Worm (Caenorhabditis elegans) whole organism, young adult: Measurements from ENCODE around the gene T08G3.13.

Experiments used
- B0019.2 ChIP-seq: fragments of 200-800 bp; sonication (Bioruptor generic); conservative IDR thresholded peaks from 2 replicates; pipeline ENCODE4 v1.3.6; 2022; ENCODE audit warnings: missing genetic modification reagents, missing genetic modification characterization, missing compliant biosample characterization
- C17E4.6 ChIP-seq: fragments of 200-800 bp; sonication (Bioruptor generic); IDR thresholded peaks from 2 replicates; pipeline ENCODE4 v1.3.6; 2022; ENCODE audit warnings: missing genetic modification reagents, missing genetic modification characterization, missing compliant biosample characterization
- F22D6.2 ChIP-seq: sonication (generic microtip); optimal IDR thresholded peaks from 2 replicates; lab custom pipeline; 2016; ENCODE audit warnings: mild to moderate bottlenecking, missing genetic modification characterization, missing compliant biosample characterization
- F57C9.4 ChIP-seq: sonication (generic microtip); optimal IDR thresholded peaks from 2 replicates; lab custom pipeline; 2017; ENCODE audit warnings: mild to moderate bottlenecking, missing genetic modification characterization, missing compliant biosample characterization
- T07F8.4 ChIP-seq: sonication (generic microtip); optimal IDR thresholded peaks from 2 replicates; lab custom pipeline; 2016; ENCODE audit warnings: mild to moderate bottlenecking, missing genetic modification characterization, moderate library complexity, missing compliant biosample characterization
- Y53G8AR.9 ChIP-seq: fragments of 200-800 bp; sonication (Bioruptor generic); conservative IDR thresholded peaks from 2 replicates; pipeline ENCODE4 v1.3.6; 2022; ENCODE audit warnings: missing genetic modification reagents, missing genetic modification characterization, missing compliant biosample characterization
- Y67H2A.10 ChIP-seq: fragments of 200-800 bp; sonication (Bioruptor generic); conservative IDR thresholded peaks from 2 replicates; pipeline ENCODE4 v1.3.6; 2022; ENCODE audit warnings: missing genetic modification reagents, missing genetic modification characterization, missing compliant biosample characterization
- attf-6 ChIP-seq: fragments of 200-800 bp; sonication (Bioruptor generic); IDR thresholded peaks from 2 replicates; pipeline ENCODE4 v1.3.6; 2022; ENCODE audit warnings: missing genetic modification reagents, missing genetic modification characterization, missing compliant biosample characterization
- bed-2 ChIP-seq: fragments of 200-800 bp; sonication (Bioruptor generic); IDR thresholded peaks from 2 replicates; pipeline ENCODE4 v1.3.6; 2022; ENCODE audit warnings: missing genetic modification reagents, missing genetic modification characterization, missing compliant biosample characterization
- cebp-2 ChIP-seq: fragments of 200-800 bp; sonication (Bioruptor generic); IDR thresholded peaks from 2 replicates; pipeline ENCODE4 v1.3.6; 2022; ENCODE audit warnings: missing genetic modification characterization, missing compliant biosample characterization
- ceh-40 ChIP-seq: fragments of 200-800 bp; sonication (Bioruptor generic); IDR thresholded peaks from 2 replicates; pipeline ENCODE4 v1.3.6; 2022; ENCODE audit warnings: missing genetic modification characterization, missing compliant biosample characterization
- chd-7 ChIP-seq: sonication (generic microtip); optimal IDR thresholded peaks from 2 replicates; lab custom pipeline; 2016; ENCODE audit warnings: mild to moderate bottlenecking, missing genetic modification characterization, moderate library complexity, missing compliant biosample characterization
- die-1 ChIP-seq: sonication (generic microtip); optimal IDR thresholded peaks from 2 replicates; lab custom pipeline; 2016; ENCODE audit warnings: missing genotype, mild to moderate bottlenecking, missing genetic modification characterization, missing compliant biosample characterization
- dox-1 ChIP-seq: fragments of 200-800 bp; sonication (Bioruptor generic); IDR thresholded peaks from 2 replicates; pipeline ENCODE4 v1.3.6; 2022; ENCODE audit warnings: missing genetic modification reagents, missing genetic modification characterization, missing compliant biosample characterization
- egl-18 ChIP-seq: fragments of 200-800 bp; sonication (Bioruptor generic); IDR thresholded peaks from 2 replicates; pipeline ENCODE4 v1.3.6; 2022; ENCODE audit warnings: missing genetic modification reagents, missing genetic modification characterization, missing compliant biosample characterization
- ekl-4 ChIP-seq: fragments of 200-800 bp; sonication (Bioruptor generic); IDR thresholded peaks from 2 replicates; pipeline ENCODE4 v1.3.6; 2022; ENCODE audit warnings: missing genetic modification reagents, missing genetic modification characterization, missing compliant biosample characterization
- fkh-3 ChIP-seq: sonication (generic microtip); optimal IDR thresholded peaks from 2 replicates; lab custom pipeline; 2016; ENCODE audit warnings: mild to moderate bottlenecking, missing genetic modification characterization, missing compliant biosample characterization
- hrde-1 ChIP-seq: sonication (generic microtip); optimal IDR thresholded peaks from 2 replicates; lab custom pipeline; 2016; ENCODE audit warnings: missing genetic modification characterization, mild to moderate bottlenecking, missing compliant biosample characterization, moderate library complexity, missing genotype, missing genetic modification reagents, borderline replicate concordance
- lag-1 ChIP-seq: fragments of 200-800 bp; sonication (Bioruptor generic); IDR thresholded peaks from 2 replicates; pipeline ENCODE4 v1.3.6; 2022; ENCODE audit warnings: missing genetic modification reagents, missing genetic modification characterization, missing compliant biosample characterization
- let-526 ChIP-seq: fragments of 200-800 bp; sonication (Bioruptor generic); IDR thresholded peaks from 2 replicates; pipeline ENCODE4 v1.3.6; 2022; ENCODE audit warnings: missing genetic modification reagents, missing genetic modification characterization, missing compliant biosample characterization
- let-607 ChIP-seq, 2 experiments: fragments of 200-800 bp in 1 of 2; sonication (Bioruptor generic) in 1 of 2; sonication (generic microtip) in 1 of 2; optimal IDR thresholded peaks; 2 replicates each; lab custom pipeline; 2016 to 2018; ENCODE audit warnings: mild to moderate bottlenecking in 2 of 2, missing compliant biosample characterization in 2 of 2, missing genetic modification characterization in 2 of 2, moderate library complexity in 2 of 2, missing genotype in 1 of 2
- lin-26 ChIP-seq: fragments of 200-800 bp; sonication (Bioruptor generic); IDR thresholded peaks from 2 replicates; pipeline ENCODE4 v1.3.6; 2022; ENCODE audit warnings: missing genetic modification reagents, missing genetic modification characterization, missing compliant biosample characterization
- lin-40 ChIP-seq: sonication (generic microtip); optimal IDR thresholded peaks from 2 replicates; lab custom pipeline; 2016; ENCODE audit warnings: missing genetic modification characterization, mild to moderate bottlenecking, missing compliant biosample characterization, missing genotype, missing genetic modification reagents
- lir-1 ChIP-seq: fragments of 200-800 bp; sonication (Bioruptor generic); conservative IDR thresholded peaks from 2 replicates; pipeline ENCODE4 v1.3.6; 2022; ENCODE audit warnings: missing genetic modification reagents, missing genetic modification characterization, missing compliant biosample characterization
- madf-10 ChIP-seq: sonication (generic microtip); optimal IDR thresholded peaks from 2 replicates; lab custom pipeline; 2016; ENCODE audit warnings: mild to moderate bottlenecking, missing genetic modification characterization, missing compliant biosample characterization
- madf-6 ChIP-seq: fragments of 200-800 bp; sonication (Bioruptor generic); IDR thresholded peaks from 2 replicates; pipeline ENCODE4 v1.3.6; 2022; ENCODE audit warnings: missing genetic modification reagents, missing genetic modification characterization, missing compliant biosample characterization
- mel-28 ChIP-seq: sonication (generic microtip); optimal IDR thresholded peaks from 2 replicates; lab custom pipeline; 2016; ENCODE audit warnings: borderline replicate concordance, mild to moderate bottlenecking, missing genetic modification characterization, missing compliant biosample characterization
- mxl-1 ChIP-seq: sonication (generic microtip); optimal IDR thresholded peaks from 2 replicates; lab custom pipeline; 2016; ENCODE audit warnings: missing genetic modification characterization, missing compliant biosample characterization
- nfya-1 ChIP-seq: sonication (generic microtip); optimal IDR thresholded peaks from 2 replicates; lab custom pipeline; 2017; ENCODE audit warnings: antibody characterized with exemption, missing compliant biosample characterization, missing genetic modification characterization, borderline replicate concordance; ENCODE audit not compliant: insufficient read depth
- nfya-2 ChIP-seq: fragments of 200-800 bp; sonication (Bioruptor generic); IDR thresholded peaks from 2 replicates; pipeline ENCODE4 v1.3.6; 2022; ENCODE audit warnings: missing genetic modification reagents, missing genetic modification characterization, missing compliant biosample characterization
- rcor-1 ChIP-seq: fragments of 200-800 bp; sonication (Bioruptor generic); IDR thresholded peaks from 2 replicates; pipeline ENCODE4 v1.3.6; 2022; ENCODE audit warnings: missing genetic modification reagents, missing genetic modification characterization, missing compliant biosample characterization
- rec-8 ChIP-seq, 2 experiments: sonication (generic microtip); optimal IDR thresholded peaks; 2 replicates each; lab custom pipeline; 2016; ENCODE audit warnings: mild to moderate bottlenecking in 2 of 2, missing genetic modification characterization in 2 of 2, missing genetic modification reagents in 2 of 2, missing genotype in 2 of 2, missing biosample characterization in 1 of 2, missing compliant biosample characterization in 1 of 2, moderate library complexity in 1 of 2
- rpc-1 ChIP-seq, 2 experiments: fragments of 150-350 bp in 1 of 2; sonication (generic microtip) in 1 of 2; optimal IDR thresholded peaks; 2 replicates each; lab custom pipeline; 2014 to 2018; ENCODE audit warnings: missing biosample characterization in 1 of 2, missing genetic modification characterization in 1 of 2, missing genetic modification reagents in 1 of 2, missing genotype in 1 of 2
- snpc-3.4 ChIP-seq: sonication (generic microtip); optimal IDR thresholded peaks from 2 replicates; lab custom pipeline; 2017; ENCODE audit warnings: missing genetic modification characterization, mild to moderate bottlenecking, missing compliant biosample characterization, antibody characterized with exemption, moderate library complexity, missing genotype, missing genetic modification reagents
- somi-1 ChIP-seq: fragments of 200-800 bp; sonication (Bioruptor generic); optimal IDR thresholded peaks from 2 replicates; lab custom pipeline; 2018; ENCODE audit warnings: mild to moderate bottlenecking, missing genetic modification characterization, missing compliant biosample characterization
- sptf-2 ChIP-seq: fragments of 200-800 bp; sonication (Bioruptor generic); optimal IDR thresholded peaks from 2 replicates; lab custom pipeline; 2018; ENCODE audit warnings: mild to moderate bottlenecking, missing genetic modification characterization, missing compliant biosample characterization
- tlf-1 ChIP-seq: fragments of 200-800 bp; sonication (Bioruptor generic); optimal IDR thresholded peaks from 2 replicates; lab custom pipeline; 2018; ENCODE audit warnings: mild to moderate bottlenecking, missing genetic modification characterization, missing compliant biosample characterization
- unc-62 ChIP-seq: fragments of 150-350 bp; optimal IDR thresholded peaks from 2 replicates; lab custom pipeline; 2014; ENCODE audit warnings: missing biosample characterization, missing genetic modification reagents, missing genetic modification characterization
- xnd-1 ChIP-seq: sonication (generic microtip); optimal IDR thresholded peaks from 2 replicates; lab custom pipeline; 2016; ENCODE audit warnings: missing genotype, missing genetic modification reagents, missing genetic modification characterization, missing compliant biosample characterization
- ztf-26 ChIP-seq: sonication (generic microtip); optimal IDR thresholded peaks from 2 replicates; lab custom pipeline; 2017; ENCODE audit warnings: missing genetic modification characterization, missing compliant biosample characterization

Gene T08G3.13

ce11 chrV:16445676-16446075 is 2.2 kb upstream of the T08G3.13 start, which contains the start of gene T08G3.6:
Gene T08G3.6 (plus strand): TSS chrV:16445976.
- TF ChIP-seq die-1 (tag; lab: Kevin White, UChicago) (no peak), B0019.2 (no peak), lir-1 (GFP tag; lab: Robert Waterston, UW) (no peak), fkh-3 (no peak), madf-10 (no peak), xnd-1 (no peak)

DNA sequence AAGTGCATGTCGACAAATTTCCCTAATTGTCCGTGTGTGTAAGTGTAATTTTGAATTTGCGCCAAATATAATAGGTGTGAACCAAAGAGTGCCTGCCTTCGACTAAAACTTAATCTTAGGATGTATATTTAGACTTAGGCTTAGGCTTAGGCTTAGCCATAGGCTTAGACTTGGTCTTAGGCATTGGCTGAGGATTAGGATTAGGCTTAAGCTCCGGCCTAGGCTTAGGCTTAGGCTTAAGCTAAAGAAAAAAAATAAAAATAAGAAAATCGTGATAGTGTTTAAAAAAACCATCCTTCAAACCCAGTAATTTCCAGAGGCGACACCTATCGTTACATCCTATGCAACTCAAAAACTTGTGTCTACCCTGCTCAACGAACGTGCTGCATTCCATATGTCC is 1.6 kb upstream of the T08G3.13 start:
- TF ChIP-seq lin-40 = no peak
- TF ChIP-seq Y67H2A.10 = no peak
- TF ChIP-seq ztf-26 = no peak
- no peak for TF ChIP-seq F57C9.4 (tag; lab: Kevin White, UChicago)
- no peak for TF ChIP-seq T07F8.4 (tag; lab: Kevin White, UChicago)
- no peak for TF ChIP-seq hrde-1 (tag; lab: Kevin White, UChicago)
- TF ChIP-seq dox-1 (GFP tag; lab: Robert Waterston, UW) = no peak
- no peak for TF ChIP-seq rpc-1 (optimal IDR thresholded peaks at IDR 0.05; lab: Kevin White, UChicago)
- no peak for TF ChIP-seq rpc-1 (tag; optimal IDR thresholded peaks at IDR 0.05; lab: Kevin White, UChicago)
- TF ChIP-seq F22D6.2 (tag; lab: Kevin White, UChicago) = no peak
- no peak for TF ChIP-seq rcor-1 (GFP tag; lab: Robert Waterston, UW)

ce11 chrV:16455065-16455464 is 7.2 kb downstream of the T08G3.13 start, which contains the start of gene str-14:
Gene str-14 (minus strand): TSS chrV:16455165.
- TF ChIP-seq madf-6 (GFP tag; lab: Robert Waterston, UW) (no peak), chd-7 (tag; lab: Kevin White, UChicago) (no peak), madf-10 (no peak), egl-18 (GFP tag; lab: Robert Waterston, UW) (no peak), C17E4.6 (GFP tag; lab: Robert Waterston, UW) (no peak), Y53G8AR.9 (GFP tag; lab: Robert Waterston, UW) (no peak), lin-26 (GFP tag; lab: Robert Waterston, UW) (no peak), somi-1 (GFP tag; lab: Kevin White, UChicago) (no peak), let-607 (tag; optimal IDR thresholded peaks at IDR 0.05; lab: Kevin White, UChicago) (no peak), mxl-1 (tag; lab: Kevin White, UChicago) (no peak), fkh-3 (no peak), mel-28 (tag; lab: Kevin White, UChicago) (no peak), unc-62 (GFP tag; lab: Kevin White, UChicago) (no peak), let-526 (GFP tag; lab: Robert Waterston, UW) (no peak), ceh-40 (GFP tag; lab: Robert Waterston, UW) (no peak), die-1 (tag; lab: Kevin White, UChicago) (no peak), snpc-3.4 (no peak), tlf-1 (GFP tag; lab: Kevin White, UChicago) (no peak), lag-1 (no peak), F22D6.2 (tag; lab: Kevin White, UChicago) (no peak)

- no peak for TF ChIP-seq nfya-2 (GFP tag; lab: Robert Waterston, UW)
- no peak for TF ChIP-seq mxl-1 (tag; lab: Kevin White, UChicago)
- no peak for TF ChIP-seq nfya-1 (tag; lab: Kevin White, UChicago)
- no peak for TF ChIP-seq ceh-40 (GFP tag; lab: Robert Waterston, UW)
- TF ChIP-seq sptf-2 = no peak
- no peak for TF ChIP-seq lag-1
- TF ChIP-seq ekl-4 (GFP tag; lab: Robert Waterston, UW) = no peak
- TF ChIP-seq cebp-2 (GFP tag; lab: Robert Waterston, UW) = no peak
- TF ChIP-seq attf-6 (GFP tag; lab: Robert Waterston, UW) = no peak
- no peak for TF ChIP-seq rec-8 (tag; optimal IDR thresholded peaks at IDR 0.05; lab: Kevin White, UChicago)
- TF ChIP-seq F22D6.2 (tag; lab: Kevin White, UChicago) = no peak
- TF ChIP-seq bed-2 (GFP tag; lab: Robert Waterston, UW) = no peak
These were observed 10.9 kb downstream of the T08G3.13 start, which contains the start of gene str-15 for ce11 chrV:16458714-16459113. Gene str-15 (minus strand): TSS chrV:16458814.
